Fruit fly (Drosophila melanogaster): Measurements from ENCODE around the gene Fntb.

- TF ChIP-seq fru (GFP tag; optimal IDR thresholded peaks at IDR 0.05) (no peak), Myc (optimal IDR thresholded peaks at IDR 0.05) (no peak), br (GFP tag; optimal IDR thresholded peaks at IDR 0.05) (no peak), pan (optimal IDR thresholded peaks at IDR 0.05) (no peak), Hr78 (GFP tag; optimal IDR thresholded peaks at IDR 0.05) (no peak), h (GFP tag; optimal IDR thresholded peaks at IDR 0.05) (no peak), usp (GFP tag; optimal IDR thresholded peaks at IDR 0.05) (no peak)
Observed at dm6 chr3R:16436374-16437037, 3.7 kb downstream of the Fntb start, which contains the start of gene mRpS33.

Data from whole organism, wandering third instar larva.